Worm (Caenorhabditis elegans): ENCODE measurements around the gene baz-2.

DNA sequence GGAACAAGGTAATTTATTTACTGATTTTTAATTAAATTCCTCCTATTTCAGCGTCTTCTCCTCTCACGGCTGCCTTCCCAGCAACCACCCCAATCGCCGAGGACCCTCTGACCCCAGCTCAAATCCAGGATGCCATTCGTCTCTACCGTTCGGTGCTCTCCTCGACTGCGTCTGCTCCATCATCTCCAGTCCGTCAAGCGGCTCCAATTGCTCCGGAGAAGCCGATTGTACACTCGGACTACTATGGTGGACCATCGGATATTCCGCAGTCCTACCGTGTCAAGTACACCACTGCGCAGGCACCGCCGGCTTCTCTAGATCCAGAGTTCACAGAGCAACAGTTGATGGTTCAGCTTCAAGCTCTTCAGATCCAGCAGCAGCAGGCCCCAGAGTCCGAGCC lies 7.0 kb downstream of the baz-2 start:
- TF ChIP-seq nhr-12 (tag; optimal IDR thresholded peaks at IDR 0.05) (no peak), ceh-82 (tag; optimal IDR thresholded peaks at IDR 0.05) (no peak), nhr-237 (tag; optimal IDR thresholded peaks at IDR 0.05) (no peak), lin-13 (GFP tag; optimal IDR thresholded peaks at IDR 0.05) (no peak), egl-27 (tag; optimal IDR thresholded peaks at IDR 0.05) (no peak), snpc-4 (tag; optimal IDR thresholded peaks at IDR 0.05) (no peak), sup-37 (GFP tag; optimal IDR thresholded peaks at IDR 0.05) (no peak)

All from whole organism, L1 larva.